Worm (Caenorhabditis elegans) whole organism, midembryonic: ENCODE measurements around the gene chil-23.

Experiments
- cog-1 ChIP-seq: sonication (generic microtip); optimal IDR thresholded peaks from 2 replicates; lab custom pipeline; 2016; ENCODE audit warnings: missing genetic modification characterization, missing compliant biosample characterization
- med-1 ChIP-seq: sonication (generic microtip); optimal IDR thresholded peaks from 2 replicates; lab custom pipeline; 2017; ENCODE audit warnings: missing genetic modification characterization, mild to moderate bottlenecking, missing compliant biosample characterization, antibody characterized with exemption, missing genetic modification reagents; ENCODE audit not compliant: insufficient read depth
- ref-1 ChIP-seq: fragments of 200-800 bp; sonication (Bioruptor generic); conservative IDR thresholded peaks from 2 replicates; pipeline ENCODE4 v1.3.6; 2022; ENCODE audit warnings: missing genetic modification reagents, missing genetic modification characterization, missing compliant biosample characterization

DNA sequence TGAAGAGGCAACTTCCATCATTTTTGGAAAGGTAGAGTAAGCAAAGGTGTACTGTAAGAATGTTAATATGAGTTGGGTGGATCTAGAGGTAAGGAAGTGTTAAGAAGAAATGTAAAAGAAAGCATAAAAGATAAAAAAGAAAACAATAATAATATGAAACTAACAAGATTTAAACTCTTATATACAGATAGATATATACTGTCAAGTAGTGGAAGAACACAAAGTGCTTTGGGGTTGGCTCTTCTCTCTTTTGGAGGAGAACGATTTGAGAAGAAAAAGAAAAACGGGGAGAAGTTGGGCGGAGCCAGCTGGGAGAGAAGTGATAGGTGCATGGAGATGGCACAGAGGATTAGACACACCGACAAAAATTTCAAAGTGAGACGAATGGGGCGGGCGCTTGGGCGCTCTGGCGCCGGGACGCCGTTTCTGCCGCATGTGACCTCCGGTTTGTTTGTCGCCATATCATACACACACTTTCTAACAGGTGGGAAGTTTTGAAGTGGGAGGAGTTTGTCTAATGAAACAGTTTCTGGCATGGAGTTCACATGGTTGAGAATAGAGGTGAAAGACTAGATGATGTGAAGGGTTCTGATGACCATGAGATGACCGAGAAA is 19.0 kb upstream of the chil-23 start, which contains the start of gene T19H5.4:
- TF ChIP-seq cog-1 (no peak), med-1 (GFP tag; lab: Kevin White, UChicago) (no peak), ref-1 (GFP tag; lab: Robert Waterston, UW) (no peak; the same call in 1 of the 2 replicates)
